Fruit fly (Drosophila melanogaster) whole organism, embryonic: ENCODE data around the gene CG15170.
A peak's percentile ranks its signal among the peaks of the same experiment; 100 is the strongest.

Experiments
- Antp ChIP-seq: fragments of 200-800 bp; sonication (Bioruptor generic); optimal IDR thresholded peaks from 3 replicates; lab custom pipeline; 2016; ENCODE audit warnings: missing biosample characterization, missing genetic modification characterization
- B-H1 ChIP-seq: fragments of 200-800 bp; sonication (Bioruptor generic); IDR thresholded peaks from 3 replicates; pipeline ENCODE4 v1.3.6; 2022; ENCODE audit warnings: missing biosample characterization, missing genetic modification characterization
- BEAF-32 ChIP-seq: fragments of 200-800 bp; sonication (Bioruptor generic); optimal IDR thresholded peaks from 3 replicates; lab custom pipeline; 2017; ENCODE audit warnings: missing biosample characterization, missing genetic modification characterization, mild to moderate bottlenecking, moderate library complexity, missing genetic modification reagents
- CG11247 ChIP-seq: fragments of 200-800 bp; sonication (Bioruptor generic); IDR thresholded peaks from 2 replicates; pipeline ENCODE4 v1.3.6; 2022; ENCODE audit warnings: missing biosample characterization, missing genetic modification characterization
- CG14441 ChIP-seq: fragments of 200-800 bp; sonication (Bioruptor generic); IDR thresholded peaks from 2 replicates; pipeline ENCODE4 v1.3.6; 2022; ENCODE audit warnings: missing biosample characterization, missing genetic modification characterization
- CG14710 ChIP-seq: fragments of 200-800 bp; sonication (Bioruptor generic); optimal IDR thresholded peaks from 3 replicates; lab custom pipeline; 2019; ENCODE audit warnings: missing biosample characterization, mild to moderate bottlenecking, missing genetic modification characterization, moderate library complexity
- CG2120 ChIP-seq: fragments of 200-800 bp; sonication (Bioruptor generic); optimal IDR thresholded peaks from 3 replicates; lab custom pipeline; 2016; ENCODE audit warnings: missing biosample characterization, missing genetic modification characterization
- CG2875 ChIP-seq: fragments of 200-800 bp; sonication (Bioruptor generic); optimal IDR thresholded peaks from 2 replicates; lab custom pipeline; 2017; ENCODE audit warnings: missing biosample characterization, mild to moderate bottlenecking, missing genetic modification characterization, missing genetic modification reagents
- CG2889 ChIP-seq: fragments of 200-800 bp; sonication (Bioruptor generic); IDR thresholded peaks from 3 replicates; pipeline ENCODE4 v1.3.6; 2022; ENCODE audit warnings: missing biosample characterization, missing genetic modification characterization
- CG30431 ChIP-seq: fragments of 200-800 bp; sonication (Bioruptor generic); optimal IDR thresholded peaks from 2 replicates; lab custom pipeline; 2017; ENCODE audit warnings: missing biosample characterization, missing genetic modification characterization
- CG3407 ChIP-seq: fragments of 200-800 bp; sonication (Bioruptor generic); optimal IDR thresholded peaks from 2 replicates; lab custom pipeline; 2018; ENCODE audit warnings: missing biosample characterization, mild to moderate bottlenecking, missing genetic modification characterization
- CG4360 ChIP-seq: fragments of 200-800 bp; sonication (Bioruptor generic); IDR thresholded peaks from 2 replicates; pipeline ENCODE4 v1.3.6; 2022; ENCODE audit warnings: missing biosample characterization, missing genetic modification characterization
- CG6175 ChIP-seq: fragments of 200-800 bp; sonication (Bioruptor generic); IDR thresholded peaks from 3 replicates; pipeline ENCODE4 v1.3.6; 2022; ENCODE audit warnings: missing biosample characterization, missing genetic modification characterization
- CG7271 ChIP-seq: fragments of 200-800 bp; sonication (Bioruptor generic); optimal IDR thresholded peaks from 2 replicates; lab custom pipeline; 2018; ENCODE audit warnings: missing biosample characterization, mild to moderate bottlenecking, missing genetic modification characterization, moderate library complexity
- CG8765 ChIP-seq: fragments of 200-800 bp; sonication (Bioruptor generic); IDR thresholded peaks from 2 replicates; pipeline ENCODE4 v1.3.6; 2022; ENCODE audit warnings: missing biosample characterization, missing genetic modification characterization
- CG9215 ChIP-seq: fragments of 200-800 bp; sonication (Bioruptor generic); IDR thresholded peaks from 2 replicates; pipeline ENCODE4 v1.3.6; 2022; ENCODE audit warnings: missing biosample characterization, missing genetic modification characterization
- CG9609 ChIP-seq: fragments of 200-800 bp; sonication (Bioruptor generic); optimal IDR thresholded peaks from 3 replicates; lab custom pipeline; 2016; ENCODE audit warnings: missing biosample characterization, missing genetic modification characterization
- Deaf1 ChIP-seq: fragments of 200-800 bp; optimal IDR thresholded peaks from 3 replicates; lab custom pipeline; 2019; ENCODE audit warnings: missing biosample characterization, mild to moderate bottlenecking, missing genetic modification characterization, moderate library complexity
- Dip3 ChIP-seq: fragments of 200-800 bp; sonication (Bioruptor generic); optimal IDR thresholded peaks from 3 replicates; lab custom pipeline; 2016; ENCODE audit warnings: missing biosample characterization, missing genetic modification characterization
- Dll ChIP-seq: fragments of 200-800 bp; sonication (Bioruptor generic); IDR thresholded peaks from 4 replicates; pipeline ENCODE4 v1.3.6; 2022; ENCODE audit warnings: missing biosample characterization, missing genetic modification characterization; ENCODE audit not compliant: partially characterized antibody
- Doc3 ChIP-seq: fragments of 200-800 bp; sonication (Bioruptor generic); IDR thresholded peaks from 3 replicates; pipeline ENCODE4 v1.3.6; 2022; ENCODE audit warnings: missing biosample characterization, missing genetic modification characterization; ENCODE audit not compliant: partially characterized antibody
- H15 ChIP-seq: fragments of 200-800 bp; sonication (Bioruptor generic); IDR thresholded peaks from 3 replicates; pipeline ENCODE4 v1.3.6; 2022; ENCODE audit warnings: missing biosample characterization, missing genetic modification characterization
- Hr3 ChIP-seq: fragments of 200-800 bp; sonication (Bioruptor generic); optimal IDR thresholded peaks from 3 replicates; lab custom pipeline; 2016; ENCODE audit warnings: missing biosample characterization, missing genetic modification characterization
- Mes4 ChIP-seq: fragments of 200-800 bp; sonication (Bioruptor generic); optimal IDR thresholded peaks from 2 replicates; lab custom pipeline; 2016; ENCODE audit warnings: missing biosample characterization, missing genetic modification characterization
- Opbp ChIP-seq: fragments of 200-800 bp; sonication (Bioruptor generic); IDR thresholded peaks from 3 replicates; pipeline ENCODE4 v1.3.6; 2022; ENCODE audit warnings: missing biosample characterization, missing genetic modification characterization; ENCODE audit not compliant: partially characterized antibody
- Ptx1 ChIP-seq: fragments of 200-800 bp; sonication (Bioruptor generic); IDR thresholded peaks from 2 replicates; pipeline ENCODE4 v1.3.6; 2022; ENCODE audit warnings: missing biosample characterization, missing genetic modification characterization
- abd-A ChIP-seq: fragments of 200-800 bp; sonication (Bioruptor generic); optimal IDR thresholded peaks from 3 replicates; lab custom pipeline; 2019; ENCODE audit warnings: missing biosample characterization, mild to moderate bottlenecking, missing genetic modification characterization, moderate library complexity
- ac ChIP-seq: fragments of 200-800 bp; sonication (Bioruptor generic); optimal IDR thresholded peaks from 3 replicates; lab custom pipeline; 2017; ENCODE audit warnings: missing biosample characterization, mild to moderate bottlenecking, missing genetic modification characterization
- bowl ChIP-seq: fragments of 200-800 bp; sonication (Bioruptor generic); IDR thresholded peaks from 2 replicates; pipeline ENCODE4 v1.3.6; 2022; ENCODE audit warnings: missing biosample characterization, missing genetic modification characterization
- caup ChIP-seq: fragments of 200-800 bp; sonication (Bioruptor generic); optimal IDR thresholded peaks from 3 replicates; lab custom pipeline; 2017; ENCODE audit warnings: missing biosample characterization, mild to moderate bottlenecking, missing genetic modification characterization, moderate library complexity; ENCODE audit not compliant: severe bottlenecking
- cg ChIP-seq: fragments of 200-800 bp; sonication (Bioruptor generic); optimal IDR thresholded peaks from 3 replicates; lab custom pipeline; 2019; ENCODE audit warnings: missing biosample characterization, mild to moderate bottlenecking, missing genetic modification characterization, moderate library complexity
- chinmo ChIP-seq: fragments of 200-800 bp; sonication (Bioruptor generic); IDR thresholded peaks from 4 replicates; pipeline ENCODE4 v1.3.6; 2022; ENCODE audit warnings: missing biosample characterization, missing genetic modification characterization; ENCODE audit not compliant: partially characterized antibody
- corto ChIP-seq: fragments of 200-800 bp; sonication (Bioruptor generic); optimal IDR thresholded peaks from 2 replicates; lab custom pipeline; 2016; ENCODE audit warnings: missing biosample characterization, mild to moderate bottlenecking, missing genetic modification characterization, moderate library complexity
- crol ChIP-seq: fragments of 200-800 bp; sonication (Bioruptor generic); IDR thresholded peaks from 2 replicates; pipeline ENCODE4 v1.3.6; 2022; ENCODE audit warnings: missing biosample characterization, missing genetic modification characterization
- disco-r ChIP-seq: fragments of 200-800 bp; sonication (Bioruptor generic); optimal IDR thresholded peaks from 2 replicates; lab custom pipeline; 2016; ENCODE audit warnings: missing biosample characterization, missing genetic modification characterization
- ems ChIP-seq: fragments of 200-800 bp; sonication (Bioruptor generic); optimal IDR thresholded peaks from 3 replicates; lab custom pipeline; 2016; ENCODE audit warnings: missing biosample characterization, missing genetic modification characterization
- eve ChIP-seq, 2 experiments: fragments of >200 bp; optimal IDR thresholded peaks; 2 replicates each; lab custom pipeline; 2017; ENCODE audit warnings: missing biosample characterization in 2 of 2, missing genetic modification characterization in 2 of 2
- hb ChIP-seq: fragments of 200-800 bp; sonication (Bioruptor generic); IDR thresholded peaks from 3 replicates; pipeline ENCODE4 v1.3.6; 2022; ENCODE audit warnings: missing biosample characterization, missing genetic modification characterization; ENCODE audit not compliant: partially characterized antibody
- knrl ChIP-seq: fragments of 200-800 bp; sonication (Bioruptor generic); IDR thresholded peaks from 3 replicates; pipeline ENCODE4 v1.3.6; 2022; ENCODE audit warnings: missing biosample characterization, missing genetic modification characterization; ENCODE audit not compliant: partially characterized antibody
- lola ChIP-seq, 3 experiments: fragments of >200 bp in 2 of 3; fragments of 200-800 bp in 1 of 3; sonication (Bioruptor generic) in 1 of 3; optimal IDR thresholded peaks; 2 replicates each; lab custom pipeline; 2017 to 2019; ENCODE audit warnings: missing biosample characterization in 3 of 3, missing genetic modification characterization in 3 of 3, mild to moderate bottlenecking in 1 of 3, moderate library complexity in 1 of 3
- nerfin-1 ChIP-seq: fragments of 200-800 bp; sonication (Bioruptor generic); optimal IDR thresholded peaks from 3 replicates; lab custom pipeline; 2019; ENCODE audit warnings: missing biosample characterization, mild to moderate bottlenecking, missing genetic modification characterization, moderate library complexity
- nom ChIP-seq: fragments of 200-800 bp; sonication (Bioruptor generic); optimal IDR thresholded peaks from 2 replicates; lab custom pipeline; 2017; ENCODE audit warnings: missing biosample characterization, missing genetic modification characterization, mild to moderate bottlenecking, moderate library complexity, missing genetic modification reagents
- otp ChIP-seq: fragments of 200-800 bp; sonication (Bioruptor generic); IDR thresholded peaks from 3 replicates; pipeline ENCODE4, ENCODE4 v1.3.6; 2022; ENCODE audit warnings: missing biosample characterization, missing genetic modification characterization
- sima ChIP-seq: fragments of 200-800 bp; sonication (Bioruptor generic); optimal IDR thresholded peaks from 2 replicates; lab custom pipeline; 2016; ENCODE audit warnings: missing biosample characterization, missing genetic modification characterization
- slbo ChIP-seq: fragments of 200-800 bp; sonication (Bioruptor generic); IDR thresholded peaks from 2 replicates; pipeline ENCODE4 v1.3.6; 2022; ENCODE audit warnings: missing biosample characterization, missing genetic modification characterization
- sna ChIP-seq: fragments of 200-800 bp; sonication (Bioruptor generic); IDR thresholded peaks from 2 replicates; pipeline ENCODE4 v1.3.6; 2022; ENCODE audit warnings: missing biosample characterization, missing genetic modification characterization; ENCODE audit not compliant: partially characterized antibody
- stwl ChIP-seq: fragments of 200-800 bp; sonication (Bioruptor generic); optimal IDR thresholded peaks from 3 replicates; lab custom pipeline; 2018; ENCODE audit warnings: missing biosample characterization, mild to moderate bottlenecking, missing genetic modification characterization, moderate library complexity
- twi ChIP-seq: fragments of 200-800 bp; optimal IDR thresholded peaks from 2 replicates; lab custom pipeline; 2019; ENCODE audit warnings: missing biosample characterization, mild to moderate bottlenecking, missing genetic modification characterization, moderate library complexity
- usp ChIP-seq: fragments of >200 bp; optimal IDR thresholded peaks from 2 replicates; lab custom pipeline; 2017; ENCODE audit warnings: missing biosample characterization, missing genetic modification characterization
- vfl ChIP-seq: fragments of 200-800 bp; sonication (Bioruptor generic); optimal IDR thresholded peaks from 2 replicates; lab custom pipeline; 2016; ENCODE audit warnings: missing biosample characterization, missing genetic modification characterization

Gene CG15170

dm6 chr2L:19027246-19027886 is 37.3 kb upstream of the CG15170 start, which contains the start of gene Sidpn (continued):
- TF ChIP-seq H15 = no peak
- no peak for TF ChIP-seq caup (GFP tag; lab: Kevin White, UChicago)
- no peak for TF ChIP-seq Antp (GFP tag; lab: Kevin White, UChicago)
- TF ChIP-seq vfl (GFP tag; lab: Kevin White, UChicago) = no peak
- TF ChIP-seq nerfin-1 = no peak
- no peak for TF ChIP-seq hb (GFP tag; lab: Robert Waterston, UW)
- TF ChIP-seq knrl (GFP tag; lab: Robert Waterston, UW) = no peak
- TF ChIP-seq otp (GFP tag; lab: Robert Waterston, UW) = no peak
- TF ChIP-seq Dip3 (GFP tag; lab: Kevin White, UChicago) = no peak
- no peak for TF ChIP-seq CG9609 (GFP tag; lab: Kevin White, UChicago)
- no peak for TF ChIP-seq Opbp (GFP tag; lab: Robert Waterston, UW)
- TF ChIP-seq CG8765 (GFP tag; lab: Robert Waterston, UW) = no peak
- TF ChIP-seq abd-A (tag; lab: Kevin White, UChicago) = peak; percentile 99
- no peak for TF ChIP-seq CG9215
- no peak for TF ChIP-seq CG3407
- TF ChIP-seq usp (GFP tag; lab: Kevin White, UChicago) = no peak
- TF ChIP-seq CG2120 (GFP tag; lab: Kevin White, UChicago) = no peak
- no peak for TF ChIP-seq nom
- no peak for TF ChIP-seq Ptx1 (GFP tag; lab: Robert Waterston, UW)
- TF ChIP-seq Doc3 (GFP tag; lab: Robert Waterston, UW) = no peak
- TF ChIP-seq Hr3 (GFP tag; lab: Kevin White, UChicago) = no peak
- TF ChIP-seq CG14710 (tag; lab: Kevin White, UChicago) = no peak
- TF ChIP-seq CG2889 (GFP tag; lab: Robert Waterston, UW) = no peak
- no peak for TF ChIP-seq BEAF-32
- TF ChIP-seq ac (GFP tag; lab: Kevin White, UChicago) = no peak
- no peak for TF ChIP-seq lola (GFP tag; optimal IDR thresholded peaks at IDR 0.05; lab: Kevin White, UChicago)
- no peak for TF ChIP-seq twi
- TF ChIP-seq stwl (tag; lab: Kevin White, UChicago) = no peak
- no peak for TF ChIP-seq Mes4 (GFP tag; lab: Kevin White, UChicago)
- peak; percentile 3 for TF ChIP-seq cg (GFP tag; lab: Kevin White, UChicago)
- no peak for TF ChIP-seq Dll
- no peak for TF ChIP-seq eve (GFP tag; optimal IDR thresholded peaks at IDR 0.05; lab: Kevin White, UChicago)
- peak; percentile 95 for TF ChIP-seq Deaf1 (tag; lab: Kevin White, UChicago)
- 0 out of 3 replicates have a peak, but pooled peaks have one; percentile 12 for TF ChIP-seq CG6175 (GFP tag; lab: Robert Waterston, UW)
- 0 out of 4 replicates have a peak, but pooled peaks have one; percentile 56 for TF ChIP-seq chinmo (GFP tag; lab: Robert Waterston, UW)
- no peak for TF ChIP-seq sna (GFP tag; lab: Robert Waterston, UW)
- TF ChIP-seq sima (GFP tag; lab: Kevin White, UChicago) = no peak
- no peak for TF ChIP-seq corto (GFP tag; lab: Kevin White, UChicago)
- TF ChIP-seq ems (GFP tag; lab: Kevin White, UChicago) = no peak
- peak; percentile 63 for TF ChIP-seq crol
- no peak for TF ChIP-seq CG30431 (GFP tag; lab: Kevin White, UChicago)
- peak; percentile 48; the same call in 1 of the 2 replicates for TF ChIP-seq CG4360 (GFP tag; lab: Robert Waterston, UW)
- no peak for TF ChIP-seq bowl
- TF ChIP-seq disco-r = no peak
- TF ChIP-seq CG11247 = peak; percentile 18; the same call in 1 of the 2 replicates
- TF ChIP-seq B-H1 = no peak
- TF ChIP-seq CG14441 (GFP tag; lab: Robert Waterston, UW) = no peak
- no peak for TF ChIP-seq CG2875 (GFP tag; lab: Kevin White, UChicago)
- no peak for TF ChIP-seq CG7271
- TF ChIP-seq slbo = no peak
